Fruit fly (Drosophila melanogaster) whole organism, prepupa: ENCODE measurements around the gene Rab18.

Source experiments
- Blimp-1 ChIP-seq: fragments of 200-800 bp; sonication (Bioruptor generic); optimal IDR thresholded peaks from 3 replicates; lab custom pipeline; 2017; ENCODE audit warnings: missing biosample characterization, missing genetic modification characterization, mild to moderate bottlenecking, moderate library complexity, missing genetic modification reagents
- CG10631 ChIP-seq: fragments of 200-800 bp; sonication (Bioruptor generic); optimal IDR thresholded peaks from 2 replicates; lab custom pipeline; 2016; ENCODE audit warnings: missing biosample characterization, missing genetic modification characterization
- CG10669 ChIP-seq: fragments of 200-800 bp; sonication (Bioruptor generic); optimal IDR thresholded peaks from 3 replicates; lab custom pipeline; 2018; ENCODE audit warnings: missing biosample characterization, mild to moderate bottlenecking, missing genetic modification characterization, moderate library complexity
- CG11294 ChIP-seq: fragments of 200-800 bp; sonication (Bioruptor generic); IDR thresholded peaks from 2 replicates; pipeline ENCODE4 v1.3.6; 2022; ENCODE audit warnings: missing biosample characterization, missing genetic modification characterization
- CG15336 ChIP-seq: fragments of 200-800 bp; sonication (Bioruptor generic); IDR thresholded peaks from 2 replicates; pipeline ENCODE4 v1.3.6; 2022; ENCODE audit warnings: missing biosample characterization, missing genetic modification characterization
- CG1621 ChIP-seq: fragments of 200-800 bp; sonication (Bioruptor generic); optimal IDR thresholded peaks from 3 replicates; lab custom pipeline; 2018; ENCODE audit warnings: missing biosample characterization, mild to moderate bottlenecking, missing genetic modification characterization
- CG16779 ChIP-seq: fragments of 200-800 bp; sonication (Bioruptor generic); optimal IDR thresholded peaks from 3 replicates; lab custom pipeline; 2017; ENCODE audit warnings: missing biosample characterization, mild to moderate bottlenecking, missing genetic modification characterization
- CG31627 ChIP-seq: fragments of 200-800 bp; sonication (Bioruptor generic); optimal IDR thresholded peaks from 3 replicates; lab custom pipeline; 2016; ENCODE audit warnings: missing biosample characterization, missing genetic modification characterization
- CG32006 ChIP-seq: fragments of 200-800 bp; sonication (Bioruptor generic); optimal IDR thresholded peaks from 3 replicates; lab custom pipeline; 2017; ENCODE audit warnings: missing biosample characterization, mild to moderate bottlenecking, missing genetic modification characterization
- CG6163 ChIP-seq: fragments of 200-800 bp; sonication (Bioruptor generic); IDR thresholded peaks from 3 replicates; pipeline ENCODE4 v1.3.6; 2022; ENCODE audit warnings: missing biosample characterization, missing genetic modification characterization
- CG6808 ChIP-seq: fragments of 200-800 bp; sonication (Bioruptor generic); optimal IDR thresholded peaks from 3 replicates; lab custom pipeline; 2017; ENCODE audit warnings: missing biosample characterization, missing genetic modification characterization, mild to moderate bottlenecking, moderate library complexity, missing genetic modification reagents
- CG7368 ChIP-seq: fragments of 200-800 bp; sonication (Bioruptor generic); optimal IDR thresholded peaks from 3 replicates; lab custom pipeline; 2016; ENCODE audit warnings: missing biosample characterization, missing genetic modification characterization
- CG8119 ChIP-seq: fragments of 200-800 bp; sonication (Bioruptor generic); IDR thresholded peaks from 3 replicates; pipeline ENCODE4 v1.3.6; 2022; ENCODE audit warnings: missing biosample characterization, missing genetic modification characterization
- CG8319 ChIP-seq: fragments of 200-800 bp; sonication (Bioruptor generic); optimal IDR thresholded peaks from 3 replicates; lab custom pipeline; 2016; ENCODE audit warnings: missing biosample characterization, missing genetic modification characterization
- CG8632 ChIP-seq: fragments of 200-800 bp; sonication (Bioruptor generic); optimal IDR thresholded peaks from 3 replicates; lab custom pipeline; 2016; ENCODE audit warnings: missing biosample characterization, missing genetic modification characterization
- Eip78C ChIP-seq: fragments of 200-800 bp; sonication (Bioruptor generic); peaks from one replicate; lab custom pipeline; 2016; ENCODE audit warnings: missing biosample characterization, missing genetic modification characterization
- Eip93F ChIP-seq: fragments of 200-800 bp; sonication (Bioruptor generic); optimal IDR thresholded peaks from 2 replicates; lab custom pipeline; 2016; ENCODE audit warnings: missing biosample characterization, mild to moderate bottlenecking, missing genetic modification characterization
- Gug ChIP-seq: fragments of 200-800 bp; sonication (Bioruptor generic); IDR thresholded peaks from 2 replicates; pipeline ENCODE4 v1.3.6; 2022; ENCODE audit warnings: missing biosample characterization, missing genetic modification characterization
- Hr38 ChIP-seq: sonication (Bioruptor generic); optimal IDR thresholded peaks from 2 replicates; lab custom pipeline; 2016; ENCODE audit warnings: missing biosample characterization, missing genetic modification characterization
- Lpt ChIP-seq: fragments of 200-800 bp; sonication (Bioruptor generic); optimal IDR thresholded peaks from 3 replicates; lab custom pipeline; 2016; ENCODE audit warnings: missing biosample characterization, missing genetic modification characterization
- Smox ChIP-seq: fragments of 200-800 bp; sonication (Bioruptor generic); optimal IDR thresholded peaks from 3 replicates; lab custom pipeline; 2016; ENCODE audit warnings: missing biosample characterization, missing genetic modification characterization
- Sox14 ChIP-seq: fragments of 200-800 bp; sonication (Bioruptor generic); optimal IDR thresholded peaks from 3 replicates; lab custom pipeline; 2016; ENCODE audit warnings: missing biosample characterization, missing genetic modification characterization
- acj6 ChIP-seq: fragments of 200-800 bp; sonication (Bioruptor generic); optimal IDR thresholded peaks from 3 replicates; lab custom pipeline; 2016; ENCODE audit warnings: missing biosample characterization, missing genetic modification characterization
- cyc ChIP-seq: fragments of 200-800 bp; sonication (Bioruptor generic); optimal IDR thresholded peaks from 3 replicates; lab custom pipeline; 2016; ENCODE audit warnings: missing biosample characterization, missing genetic modification characterization
- dsx ChIP-seq: fragments of 200-800 bp; optimal IDR thresholded peaks from 3 replicates; lab custom pipeline; 2019; ENCODE audit warnings: missing biosample characterization, mild to moderate bottlenecking, missing genetic modification characterization, moderate library complexity; ENCODE audit not compliant: poor library complexity, severe bottlenecking
- esn ChIP-seq: fragments of 200-800 bp; sonication (Bioruptor generic); optimal IDR thresholded peaks from 2 replicates; lab custom pipeline; 2016; ENCODE audit warnings: missing biosample characterization, mild to moderate bottlenecking, missing genetic modification characterization, moderate library complexity
- fd59A ChIP-seq: fragments of 200-800 bp; sonication (Bioruptor generic); optimal IDR thresholded peaks from 2 replicates; lab custom pipeline; 2017; ENCODE audit warnings: missing biosample characterization, mild to moderate bottlenecking, missing genetic modification characterization, missing genetic modification reagents
- fd85E ChIP-seq: fragments of 200-800 bp; sonication (Bioruptor generic); optimal IDR thresholded peaks from 3 replicates; lab custom pipeline; 2016; ENCODE audit warnings: missing biosample characterization, missing genetic modification characterization
- fkh ChIP-seq: fragments of 200-800 bp; sonication (Bioruptor generic); optimal IDR thresholded peaks from 3 replicates; lab custom pipeline; 2017; ENCODE audit warnings: missing biosample characterization, mild to moderate bottlenecking, missing genetic modification characterization, moderate library complexity
- lz ChIP-seq: fragments of 200-800 bp; sonication (Bioruptor generic); optimal IDR thresholded peaks from 3 replicates; lab custom pipeline; 2016; ENCODE audit warnings: missing biosample characterization, missing genetic modification characterization
- net ChIP-seq: fragments of 200-800 bp; sonication (Bioruptor generic); optimal IDR thresholded peaks from 3 replicates; lab custom pipeline; 2016; ENCODE audit warnings: missing biosample characterization, missing genetic modification characterization
- pdm3 ChIP-seq: fragments of 200-800 bp; sonication (Bioruptor generic); optimal IDR thresholded peaks from 3 replicates; lab custom pipeline; 2016; ENCODE audit warnings: missing biosample characterization, missing genetic modification characterization
- salr ChIP-seq, 2 experiments: fragments of 200-800 bp; sonication (Bioruptor generic); optimal IDR thresholded peaks; 3 replicates each; lab custom pipeline; 2016 to 2018; ENCODE audit warnings: missing biosample characterization in 2 of 2, missing genetic modification characterization in 2 of 2, mild to moderate bottlenecking in 1 of 2
- ss ChIP-seq, 2 experiments: fragments of 200-800 bp; sonication (Bioruptor generic); optimal IDR thresholded peaks; 2 replicates in 1 of 2; 3 replicates in 1 of 2; lab custom pipeline; 2017 to 2018; ENCODE audit warnings: mild to moderate bottlenecking in 2 of 2, missing biosample characterization in 2 of 2, missing genetic modification characterization in 2 of 2, moderate library complexity in 1 of 2
- svp ChIP-seq: fragments of 200-800 bp; sonication (Bioruptor generic); peaks from one replicate; lab custom pipeline; 2016; ENCODE audit warnings: missing biosample characterization, missing genetic modification characterization
- topi ChIP-seq: fragments of 200-800 bp; sonication (Bioruptor generic); optimal IDR thresholded peaks from 3 replicates; lab custom pipeline; 2016; ENCODE audit warnings: missing biosample characterization, missing genetic modification characterization
- vri ChIP-seq: fragments of 200-800 bp; sonication (Bioruptor generic); optimal IDR thresholded peaks from 3 replicates; lab custom pipeline; 2016; ENCODE audit warnings: missing biosample characterization, mild to moderate bottlenecking, missing genetic modification characterization

Rab18 gene

dm6 chrX:5672243-5673051 lies 835 bp upstream of the Rab18 start, which contains the start of gene RpL35 (continued):
- TF ChIP-seq salr (GFP tag; optimal IDR thresholded peaks at IDR 0.05; lab: Kevin White, UChicago), result peak in 1 of 2 experiments; percentile 14
- TF ChIP-seq svp (GFP tag; lab: Kevin White, UChicago), result peak; percentile 84
- peak; percentile 46 for TF ChIP-seq CG7368
- TF ChIP-seq CG8319 (GFP tag; lab: Kevin White, UChicago), result peak; percentile 5
- peak; percentile 13 for TF ChIP-seq lz (GFP tag; lab: Kevin White, UChicago)
- peak; percentile 3 for TF ChIP-seq CG8632 (GFP tag; lab: Kevin White, UChicago)
- TF ChIP-seq Hr38 (GFP tag; lab: Kevin White, UChicago), result no peak
- TF ChIP-seq CG16779 (tag; lab: Kevin White, UChicago), result peak; percentile 18
- no peak for TF ChIP-seq fd85E
- peak; percentile 58 for TF ChIP-seq topi (GFP tag; lab: Kevin White, UChicago)
- peak; percentile 53 for TF ChIP-seq net (GFP tag; lab: Kevin White, UChicago)
- peak; percentile 27 for TF ChIP-seq CG10669 (GFP tag; lab: Kevin White, UChicago)
- TF ChIP-seq CG11294 (GFP tag; lab: Robert Waterston, UW), result no peak
- TF ChIP-seq CG31627, result peak; percentile 22
- peak; percentile 57 for TF ChIP-seq CG1621 (tag; lab: Kevin White, UChicago)
- TF ChIP-seq Smox (GFP tag; lab: Kevin White, UChicago), result no peak
- TF ChIP-seq CG15336 (GFP tag; lab: Robert Waterston, UW), result no peak

dm6 chrX:5665902-5666301 lies 5.7 kb downstream of the Rab18 start, which contains the start of the genes Sirt4 and CG4119:
Gene Sirt4, minus strand, starts transcription at chrX:5665940.
Gene CG4119, plus strand, starts transcription at chrX:5666052.
- TF ChIP-seq CG31627 (peak; percentile 4), vri (GFP tag; lab: Kevin White, UChicago) (peak; percentile 27), Blimp-1 (no peak), CG8119 (no peak), svp (GFP tag; lab: Kevin White, UChicago) (peak; percentile 17), dsx (no peak), cyc (GFP tag; lab: Kevin White, UChicago) (no peak), ss (GFP tag; optimal IDR thresholded peaks at IDR 0.05; lab: Kevin White, UChicago) (peak in 1 of 2 experiments; percentile 12), Lpt (GFP tag; lab: Kevin White, UChicago) (no peak), pdm3 (no peak), CG6808 (GFP tag; lab: Kevin White, UChicago) (peak; percentile 35), Sox14 (GFP tag; lab: Kevin White, UChicago) (no peak), acj6 (GFP tag; lab: Kevin White, UChicago) (no peak), esn (peak; percentile 27), CG10631 (GFP tag; lab: Kevin White, UChicago) (no peak)
- TF ChIP-seq, all 60 proteins: peak for 6

- no peak for TF ChIP-seq Gug (GFP tag; lab: Robert Waterston, UW)
- TF ChIP-seq CG6163, result peak; percentile 29; the same call in 1 of the 3 replicates
- no peak for TF ChIP-seq CG32006 (GFP tag; lab: Kevin White, UChicago)
- peak; percentile 16 for TF ChIP-seq Eip78C
- no peak for TF ChIP-seq acj6 (GFP tag; lab: Kevin White, UChicago)
- TF ChIP-seq Eip93F (GFP tag; lab: Kevin White, UChicago), result no peak
- TF ChIP-seq, all 60 proteins: peak for 2
These were observed 7.4 kb downstream of the Rab18 start for dm6 chrX:5664222-5664621.

dm6 chrX:5662761-5663160 lies 8.9 kb downstream of the Rab18 start, which contains the start of gene OtopLc:
Gene OtopLc, minus strand, starts transcription at chrX:5662861.
- TF ChIP-seq fd59A, result no peak
- no peak for TF ChIP-seq CG16779 (tag; lab: Kevin White, UChicago)
- TF ChIP-seq salr (GFP tag; optimal IDR thresholded peaks at IDR 0.05; lab: Kevin White, UChicago), result no peak
- TF ChIP-seq fkh, result no peak
- no peak for TF ChIP-seq Gug (GFP tag; lab: Robert Waterston, UW)
